Fruit fly (Drosophila melanogaster) whole organism, wandering third instar larva: ENCODE data around the gene tal-3A.

Source experiments
- Abd-B ChIP-seq: fragments of >200 bp; optimal IDR thresholded peaks from 2 replicates; lab custom pipeline; 2017; ENCODE audit warnings: missing biosample characterization, missing genetic modification characterization
- CG9705 ChIP-seq: fragments of 200-800 bp; sonication (Bioruptor generic); optimal IDR thresholded peaks from 2 replicates; lab custom pipeline; 2018; ENCODE audit warnings: missing biosample characterization, mild to moderate bottlenecking, missing genetic modification characterization
- CrebA ChIP-seq: fragments of 200-800 bp; sonication (Bioruptor generic); optimal IDR thresholded peaks from 2 replicates; lab custom pipeline; 2016; ENCODE audit warnings: missing biosample characterization, mild to moderate bottlenecking, missing genetic modification characterization, borderline replicate concordance
- Dfd ChIP-seq: fragments of >200 bp; optimal IDR thresholded peaks from 2 replicates; lab custom pipeline; 2017; ENCODE audit warnings: missing biosample characterization, missing genetic modification characterization
- GATAd ChIP-seq: sonication (Bioruptor generic); optimal IDR thresholded peaks from 2 replicates; lab custom pipeline; 2016; ENCODE audit warnings: missing biosample characterization, missing genetic modification characterization
- HLH106 ChIP-seq: fragments of 200-800 bp; optimal IDR thresholded peaks from 3 replicates; lab custom pipeline; 2019; ENCODE audit warnings: missing biosample characterization, mild to moderate bottlenecking, missing genetic modification characterization, moderate library complexity
- Hnf4 ChIP-seq: fragments of 200-800 bp; sonication (Bioruptor generic); optimal IDR thresholded peaks from 2 replicates; lab custom pipeline; 2016; ENCODE audit warnings: missing biosample characterization, mild to moderate bottlenecking, missing genetic modification characterization
- Hr78 ChIP-seq: fragments of >200 bp; optimal IDR thresholded peaks from 2 replicates; lab custom pipeline; 2017; ENCODE audit warnings: missing biosample characterization, missing genetic modification characterization
- Hr83 ChIP-seq: fragments of 200-300 bp; sonication (Bioruptor generic); optimal IDR thresholded peaks from 2 replicates; lab custom pipeline; 2016; ENCODE audit warnings: missing biosample characterization, mild to moderate bottlenecking, missing genetic modification characterization, moderate library complexity; ENCODE audit not compliant: poor library complexity, severe bottlenecking
- Jra ChIP-seq: sonication (Bioruptor generic); optimal IDR thresholded peaks from 2 replicates; lab custom pipeline; 2016; ENCODE audit warnings: missing biosample characterization, missing genetic modification characterization
- Mio ChIP-seq: sonication (Bioruptor generic); optimal IDR thresholded peaks from 2 replicates; lab custom pipeline; 2016; ENCODE audit warnings: missing biosample characterization, missing genetic modification characterization
- N ChIP-seq: fragments of >200 bp; optimal IDR thresholded peaks from 2 replicates; lab custom pipeline; 2018; ENCODE audit warnings: missing biosample characterization, missing external identifiers, missing genetic modification characterization
- OdsH ChIP-seq: fragments of 200-800 bp; sonication (Bioruptor generic); optimal IDR thresholded peaks from 2 replicates; lab custom pipeline; 2016; ENCODE audit warnings: missing biosample characterization, mild to moderate bottlenecking, missing genetic modification characterization
- Rel ChIP-seq, 2 experiments: fragments of 200-800 bp; sonication (Bioruptor generic) in 1 of 2; optimal IDR thresholded peaks; 2 replicates in 1 of 2; 3 replicates in 1 of 2; lab custom pipeline; 2016 to 2019; ENCODE audit warnings: mild to moderate bottlenecking in 2 of 2, missing biosample characterization in 2 of 2, missing genetic modification characterization in 2 of 2, moderate library complexity in 1 of 2
- brk ChIP-seq: fragments of 200-800 bp; sonication (Bioruptor generic); optimal IDR thresholded peaks from 2 replicates; lab custom pipeline; 2016; ENCODE audit warnings: missing biosample characterization, mild to moderate bottlenecking, missing genetic modification characterization
- dl ChIP-seq, 2 experiments: fragments of 175-275, 200-275 bp in 1 of 2; fragments of 200-275 bp in 1 of 2; sonication (Bioruptor generic); optimal IDR thresholded peaks; lab custom pipeline; 2018; ENCODE audit warnings: mild to moderate bottlenecking in 2 of 2, missing biosample characterization in 2 of 2, missing genetic modification characterization in 2 of 2, moderate library complexity in 2 of 2; ENCODE audit not compliant: partially characterized antibody in 2 of 2, insufficient read depth in 1 of 2
- dmrt93B ChIP-seq: fragments of 200-800 bp; sonication (Bioruptor generic); optimal IDR thresholded peaks from 2 replicates; lab custom pipeline; 2018; ENCODE audit warnings: missing biosample characterization, mild to moderate bottlenecking, missing genetic modification characterization
- foxo ChIP-seq, 2 experiments: fragments of 200-800 bp; sonication (Bioruptor generic); optimal IDR thresholded peaks; 2 replicates in 1 of 2; 3 replicates in 1 of 2; lab custom pipeline; 2016 to 2017; ENCODE audit warnings: missing biosample characterization in 2 of 2, missing genetic modification characterization in 2 of 2
- h ChIP-seq: fragments of 200-800 bp; sonication (Bioruptor generic); optimal IDR thresholded peaks from 3 replicates; lab custom pipeline; 2016; ENCODE audit warnings: missing biosample characterization, mild to moderate bottlenecking, missing genetic modification characterization
- jim ChIP-seq: fragments of 175-275, 200-325 bp; sonication (Bioruptor generic); optimal IDR thresholded peaks from 2 replicates; lab custom pipeline; 2016; ENCODE audit warnings: missing biosample characterization, mild to moderate bottlenecking, missing genetic modification characterization
- lola ChIP-seq: fragments of >200 bp; optimal IDR thresholded peaks from 2 replicates; lab custom pipeline; 2017; ENCODE audit warnings: missing biosample characterization, missing genetic modification characterization
- pan ChIP-seq: fragments of >200 bp; optimal IDR thresholded peaks from 2 replicates; lab custom pipeline; 2017
- psq ChIP-seq: fragments of 200-800 bp; sonication (Bioruptor generic); optimal IDR thresholded peaks from 3 replicates; lab custom pipeline; 2017; ENCODE audit warnings: missing biosample characterization, mild to moderate bottlenecking, missing genetic modification characterization, moderate library complexity
- rgr ChIP-seq: fragments of 200-800 bp; sonication (Bioruptor generic); optimal IDR thresholded peaks from 3 replicates; lab custom pipeline; 2016; ENCODE audit warnings: missing biosample characterization, mild to moderate bottlenecking, missing genetic modification characterization
- sage ChIP-seq: fragments of 200-800 bp; sonication (Bioruptor generic); optimal IDR thresholded peaks from 2 replicates; lab custom pipeline; 2016; ENCODE audit warnings: missing biosample characterization, mild to moderate bottlenecking, missing genetic modification characterization
- sv ChIP-seq: fragments of 200-800 bp; sonication (Bioruptor generic); optimal IDR thresholded peaks from 3 replicates; lab custom pipeline; 2016; ENCODE audit warnings: missing biosample characterization, missing genetic modification characterization
- usp ChIP-seq: fragments of >200 bp; optimal IDR thresholded peaks from 2 replicates; lab custom pipeline; 2017; ENCODE audit warnings: missing biosample characterization, missing genetic modification characterization

The tal-3A gene

dm6 chr3R:13817480-13818305, 4.8 kb downstream of the tal-3A start:
- peak; percentile 40 for TF ChIP-seq sv
- no peak for TF ChIP-seq lola (GFP tag; lab: Kevin White, UChicago)

- TF ChIP-seq foxo (GFP tag; optimal IDR thresholded peaks at IDR 0.05; lab: Kevin White, UChicago) (no peak), Hr83 (GFP tag; lab: Kevin White, UChicago) (peak; percentile 16)
Observed at dm6 chr3R:13819037-13819436, 6.1 kb downstream of the tal-3A start.

dm6 chr3R:13820483-13820882, 7.6 kb downstream of the tal-3A start:
- TF ChIP-seq Jra (GFP tag; lab: Kevin White, UChicago) (no peak), sage (GFP tag; lab: Kevin White, UChicago) (no peak), Dfd (GFP tag; lab: Kevin White, UChicago) (peak; percentile 67)

- no peak for TF ChIP-seq brk (GFP tag; lab: Kevin White, UChicago)
- TF ChIP-seq pan (lab: Kevin White, UChicago), result no peak
Observed at dm6 chr3R:13822602-13823220, 9.8 kb downstream of the tal-3A start.

dm6 chr3R:13827953-13828922, 15.3 kb downstream of the tal-3A start, which contains the start of gene Mst87F:
Gene Mst87F (minus strand): TSS chr3R:13828008.
- no peak for TF ChIP-seq psq (GFP tag; lab: Kevin White, UChicago)
- no peak for TF ChIP-seq usp (GFP tag; lab: Kevin White, UChicago)
- TF ChIP-seq OdsH (GFP tag; lab: Kevin White, UChicago), result no peak
- TF ChIP-seq dl (GFP tag; optimal IDR thresholded peaks at IDR 0.05; lab: Kevin White, UChicago; ENCODE audit: insufficient read depth in 1 of 2, partially characterized antibody in 2 of 2), result no peak
- TF ChIP-seq N (GFP tag; lab: Kevin White, UChicago), result no peak
- TF ChIP-seq Rel (GFP tag; optimal IDR thresholded peaks at IDR 0.05; lab: Kevin White, UChicago), result no peak
- peak; percentile 29 for TF ChIP-seq Rel (tag; optimal IDR thresholded peaks at IDR 0.05; lab: Kevin White, UChicago)

- TF ChIP-seq jim (no peak), dmrt93B (GFP tag; lab: Kevin White, UChicago) (no peak), rgr (GFP tag; lab: Kevin White, UChicago) (no peak), dl (GFP tag; optimal IDR thresholded peaks at IDR 0.05; lab: Kevin White, UChicago; ENCODE audit: insufficient read depth in 1 of 2, partially characterized antibody in 2 of 2) (no peak), sv (no peak), Hr78 (GFP tag; lab: Kevin White, UChicago) (no peak), Abd-B (GFP tag; lab: Kevin White, UChicago) (no peak), psq (GFP tag; lab: Kevin White, UChicago) (no peak), CG9705 (GFP tag; lab: Kevin White, UChicago) (no peak), CrebA (GFP tag; lab: Kevin White, UChicago) (no peak), OdsH (GFP tag; lab: Kevin White, UChicago) (no peak), Hnf4 (GFP tag; lab: Kevin White, UChicago) (no peak), sage (GFP tag; lab: Kevin White, UChicago) (no peak), N (GFP tag; lab: Kevin White, UChicago) (no peak), HLH106 (tag; lab: Kevin White, UChicago) (no peak), h (no peak), usp (GFP tag; lab: Kevin White, UChicago) (no peak), pan (lab: Kevin White, UChicago) (no peak), GATAd (GFP tag; lab: Kevin White, UChicago) (no peak), Mio (GFP tag; lab: Kevin White, UChicago) (no peak)
Observed at dm6 chr3R:13831042-13831441, 18.1 kb downstream of the tal-3A start.
